Fruit fly (Drosophila melanogaster) whole organism, embryonic: ENCODE measurements around the gene Pde6.

Experiments used
- Blimp-1 ChIP-seq: fragments of 200-800 bp; sonication (Bioruptor generic); optimal IDR thresholded peaks from 3 replicates; lab custom pipeline; 2018; ENCODE audit warnings: missing biosample characterization, missing genetic modification characterization, mild to moderate bottlenecking, moderate library complexity, missing genetic modification reagents
- CG10321 ChIP-seq: fragments of 200-800 bp; sonication (Bioruptor generic); IDR thresholded peaks from 2 replicates; pipeline ENCODE4 v1.3.6; 2022; ENCODE audit warnings: missing biosample characterization, missing genetic modification characterization
- CG11723 ChIP-seq: fragments of 200-800 bp; sonication (Bioruptor generic); optimal IDR thresholded peaks from 2 replicates; lab custom pipeline; 2017; ENCODE audit warnings: missing biosample characterization, mild to moderate bottlenecking, missing genetic modification characterization
- CG12769 ChIP-seq: fragments of 200-800 bp; sonication (Bioruptor generic); optimal IDR thresholded peaks from 2 replicates; lab custom pipeline; 2019; ENCODE audit warnings: missing biosample characterization, mild to moderate bottlenecking, missing genetic modification characterization, moderate library complexity
- CG13624 ChIP-seq: fragments of 200-800 bp; sonication (Bioruptor generic); optimal IDR thresholded peaks from 2 replicates; lab custom pipeline; 2016; ENCODE audit warnings: missing biosample characterization, missing genetic modification characterization
- CG13775 ChIP-seq: fragments of 200-800 bp; sonication (Bioruptor generic); optimal IDR thresholded peaks from 3 replicates; lab custom pipeline; 2017; ENCODE audit warnings: missing biosample characterization, mild to moderate bottlenecking, missing genetic modification characterization
- CG13894 ChIP-seq: fragments of 200-800 bp; sonication (Bioruptor generic); optimal IDR thresholded peaks from 3 replicates; lab custom pipeline; 2018; ENCODE audit warnings: missing biosample characterization, mild to moderate bottlenecking, missing genetic modification characterization, moderate library complexity
- CG1602 ChIP-seq: fragments of 200-800 bp; sonication (Bioruptor generic); optimal IDR thresholded peaks from 3 replicates; lab custom pipeline; 2016; ENCODE audit warnings: missing biosample characterization, missing genetic modification characterization
- CG18262 ChIP-seq: fragments of 200-800 bp; optimal IDR thresholded peaks from 3 replicates; lab custom pipeline; 2019; ENCODE audit warnings: missing biosample characterization, mild to moderate bottlenecking, missing genetic modification characterization, moderate library complexity
- CG34224 ChIP-seq: fragments of 200-800 bp; sonication (Bioruptor generic); IDR thresholded peaks from 3 replicates; pipeline ENCODE4 v1.3.6; 2022; ENCODE audit warnings: missing biosample characterization, missing genetic modification characterization; ENCODE audit not compliant: partially characterized antibody
- CG3726 ChIP-seq: fragments of 200-800 bp; sonication (Bioruptor generic); IDR thresholded peaks from 3 replicates; pipeline ENCODE4, ENCODE4 v1.3.6; 2022; ENCODE audit warnings: missing biosample characterization, missing genetic modification characterization
- CG4360 ChIP-seq: fragments of 200-800 bp; sonication (Bioruptor generic); IDR thresholded peaks from 2 replicates; pipeline ENCODE4 v1.3.6; 2022; ENCODE audit warnings: missing biosample characterization, missing genetic modification characterization
- CG6765 ChIP-seq: fragments of 200-800 bp; sonication (Bioruptor generic); optimal IDR thresholded peaks from 3 replicates; lab custom pipeline; 2017; ENCODE audit warnings: missing biosample characterization, mild to moderate bottlenecking, missing genetic modification characterization
- CG6791 ChIP-seq: fragments of 200-800 bp; sonication (Bioruptor generic); IDR thresholded peaks from 3 replicates; pipeline ENCODE4 v1.3.6; 2022; ENCODE audit warnings: missing biosample characterization, missing genetic modification characterization; ENCODE audit not compliant: partially characterized antibody
- CG7987 ChIP-seq: fragments of 200-800 bp; sonication (Bioruptor generic); optimal IDR thresholded peaks from 2 replicates; lab custom pipeline; 2018; ENCODE audit warnings: missing biosample characterization, mild to moderate bottlenecking, missing genetic modification characterization, moderate library complexity
- CG8388 ChIP-seq: fragments of 200-800 bp; sonication (Bioruptor generic); optimal IDR thresholded peaks from 2 replicates; lab custom pipeline; 2019; ENCODE audit warnings: missing biosample characterization, mild to moderate bottlenecking, missing genetic modification characterization, moderate library complexity
- Dbx ChIP-seq: fragments of 200-800 bp; sonication (Bioruptor generic); IDR thresholded peaks from 3 replicates; pipeline ENCODE4 v1.3.6; 2022; ENCODE audit warnings: missing biosample characterization, missing genetic modification characterization
- H2.0 ChIP-seq: fragments of 200-800 bp; sonication (Bioruptor generic); IDR thresholded peaks from 2 replicates; pipeline ENCODE4 v1.3.6; 2022; ENCODE audit warnings: missing biosample characterization, missing genetic modification characterization
- Hsf ChIP-seq: fragments of 200-800 bp; sonication (Bioruptor generic); optimal IDR thresholded peaks from 3 replicates; lab custom pipeline; 2016; ENCODE audit warnings: missing biosample characterization, missing genetic modification characterization
- Lhr ChIP-seq: fragments of 200-800 bp; sonication (Bioruptor generic); optimal IDR thresholded peaks from 3 replicates; lab custom pipeline; 2017; ENCODE audit warnings: mild to moderate bottlenecking, missing biosample characterization, missing genetic modification reagents, missing genetic modification characterization
- MBD-R2 ChIP-seq: fragments of 200-800 bp; sonication (Bioruptor generic); IDR thresholded peaks from 2 replicates; pipeline ENCODE4 v1.3.6; 2022; ENCODE audit warnings: missing biosample characterization, missing genetic modification characterization
- Med ChIP-seq: fragments of 200-800 bp; sonication (Bioruptor generic); peaks from one replicate; lab custom pipeline; 2016; ENCODE audit warnings: missing biosample characterization, missing genetic modification characterization, mild to moderate bottlenecking, inconsistent platforms, moderate library complexity
- Pdp1 ChIP-seq, 2 experiments: fragments of 200-800 bp; sonication (Bioruptor generic); optimal IDR thresholded peaks; 3 replicates each; lab custom pipeline; 2016; ENCODE audit warnings: missing biosample characterization in 2 of 2, missing genetic modification characterization in 2 of 2, mild to moderate bottlenecking in 1 of 2, moderate library complexity in 1 of 2
- Side ChIP-seq: fragments of 200-800 bp; sonication (Bioruptor generic); optimal IDR thresholded peaks from 2 replicates; lab custom pipeline; 2016; ENCODE audit warnings: missing biosample characterization, missing genetic modification characterization
- abd-A ChIP-seq: fragments of 200-800 bp; sonication (Bioruptor generic); optimal IDR thresholded peaks from 3 replicates; lab custom pipeline; 2019; ENCODE audit warnings: missing biosample characterization, mild to moderate bottlenecking, missing genetic modification characterization, moderate library complexity
- cg ChIP-seq: fragments of 200-800 bp; sonication (Bioruptor generic); optimal IDR thresholded peaks from 3 replicates; lab custom pipeline; 2019; ENCODE audit warnings: missing biosample characterization, mild to moderate bottlenecking, missing genetic modification characterization, moderate library complexity
- chinmo ChIP-seq: fragments of 200-800 bp; sonication (Bioruptor generic); IDR thresholded peaks from 4 replicates; pipeline ENCODE4 v1.3.6; 2022; ENCODE audit warnings: missing biosample characterization, missing genetic modification characterization; ENCODE audit not compliant: partially characterized antibody
- chm ChIP-seq: fragments of 200-800 bp; sonication (Bioruptor generic); IDR thresholded peaks from 2 replicates; pipeline ENCODE4 v1.3.6; 2022; ENCODE audit warnings: missing biosample characterization, missing genetic modification characterization
- dati ChIP-seq: fragments of 200-800 bp; sonication (Bioruptor generic); IDR thresholded peaks from 2 replicates; pipeline ENCODE4 v1.3.6; 2022; ENCODE audit warnings: missing biosample characterization, missing genetic modification characterization
- eve ChIP-seq, 2 experiments: fragments of >200 bp; optimal IDR thresholded peaks; 2 replicates each; lab custom pipeline; 2017; ENCODE audit warnings: missing biosample characterization in 2 of 2, missing genetic modification characterization in 2 of 2
- gfzf ChIP-seq: fragments of 200-800 bp; sonication (Bioruptor generic); optimal IDR thresholded peaks from 2 replicates; lab custom pipeline; 2016; ENCODE audit warnings: missing biosample characterization, mild to moderate bottlenecking, missing genetic modification characterization, moderate library complexity
- gro ChIP-seq: fragments of 200-800 bp; sonication (Bioruptor generic); optimal IDR thresholded peaks from 2 replicates; lab custom pipeline; 2016; ENCODE audit warnings: missing biosample characterization, missing genetic modification characterization
- hb ChIP-seq: fragments of 200-800 bp; sonication (Bioruptor generic); IDR thresholded peaks from 3 replicates; pipeline ENCODE4 v1.3.6; 2022; ENCODE audit warnings: missing biosample characterization, missing genetic modification characterization; ENCODE audit not compliant: partially characterized antibody
- kni ChIP-seq: fragments of 200-800 bp; sonication (Bioruptor generic); optimal IDR thresholded peaks from 3 replicates; lab custom pipeline; 2017; ENCODE audit warnings: mild to moderate bottlenecking, missing biosample characterization, missing genetic modification reagents, missing genetic modification characterization
- lab ChIP-seq: fragments of 200-800 bp; sonication (Bioruptor generic); optimal IDR thresholded peaks from 3 replicates; lab custom pipeline; 2017; ENCODE audit warnings: missing biosample characterization, missing genetic modification characterization, mild to moderate bottlenecking, moderate library complexity, missing genetic modification reagents
- pros ChIP-seq: fragments of 200-800 bp; sonication (Bioruptor generic); optimal IDR thresholded peaks from 3 replicates; lab custom pipeline; 2019; ENCODE audit warnings: missing biosample characterization, mild to moderate bottlenecking, missing genetic modification characterization, moderate library complexity
- salm ChIP-seq: fragments of 200-800 bp; sonication (Bioruptor generic); optimal IDR thresholded peaks from 2 replicates; lab custom pipeline; 2018; ENCODE audit warnings: missing biosample characterization, mild to moderate bottlenecking, missing genetic modification characterization
- sd ChIP-seq: fragments of 200-800 bp; sonication (Bioruptor generic); optimal IDR thresholded peaks from 3 replicates; lab custom pipeline; 2018; ENCODE audit warnings: missing biosample characterization, mild to moderate bottlenecking, missing genetic modification characterization, moderate library complexity
- seq ChIP-seq: fragments of 200-800 bp; sonication (Bioruptor generic); IDR thresholded peaks from 2 replicates; pipeline ENCODE4 v1.3.6; 2022; ENCODE audit warnings: missing biosample characterization, missing genetic modification characterization
- tll ChIP-seq, 2 experiments: fragments of 200-800 bp in 1 of 2; fragments of >200 bp in 1 of 2; sonication (Bioruptor generic) in 1 of 2; optimal IDR thresholded peaks; 2 replicates each; lab custom pipeline; 2017 to 2019; ENCODE audit warnings: missing biosample characterization in 2 of 2, missing genetic modification characterization in 2 of 2, mild to moderate bottlenecking in 1 of 2, moderate library complexity in 1 of 2
- trh ChIP-seq: fragments of 200-800 bp; sonication (Bioruptor generic); optimal IDR thresholded peaks from 2 replicates; lab custom pipeline; 2016; ENCODE audit warnings: missing biosample characterization, missing genetic modification characterization
- twi ChIP-seq: fragments of 200-800 bp; optimal IDR thresholded peaks from 2 replicates; lab custom pipeline; 2019; ENCODE audit warnings: missing biosample characterization, mild to moderate bottlenecking, missing genetic modification characterization, moderate library complexity
- vvl ChIP-seq: fragments of 200-800 bp; sonication (Bioruptor generic); IDR thresholded peaks from 2 replicates; pipeline ENCODE4 v1.3.6; 2022; ENCODE audit warnings: missing biosample characterization, missing genetic modification characterization
- zen ChIP-seq: fragments of 200-800 bp; sonication (Bioruptor generic); optimal IDR thresholded peaks from 3 replicates; lab custom pipeline; 2018; ENCODE audit warnings: missing biosample characterization, mild to moderate bottlenecking, missing genetic modification characterization, moderate library complexity

Pde6 gene

DNA sequence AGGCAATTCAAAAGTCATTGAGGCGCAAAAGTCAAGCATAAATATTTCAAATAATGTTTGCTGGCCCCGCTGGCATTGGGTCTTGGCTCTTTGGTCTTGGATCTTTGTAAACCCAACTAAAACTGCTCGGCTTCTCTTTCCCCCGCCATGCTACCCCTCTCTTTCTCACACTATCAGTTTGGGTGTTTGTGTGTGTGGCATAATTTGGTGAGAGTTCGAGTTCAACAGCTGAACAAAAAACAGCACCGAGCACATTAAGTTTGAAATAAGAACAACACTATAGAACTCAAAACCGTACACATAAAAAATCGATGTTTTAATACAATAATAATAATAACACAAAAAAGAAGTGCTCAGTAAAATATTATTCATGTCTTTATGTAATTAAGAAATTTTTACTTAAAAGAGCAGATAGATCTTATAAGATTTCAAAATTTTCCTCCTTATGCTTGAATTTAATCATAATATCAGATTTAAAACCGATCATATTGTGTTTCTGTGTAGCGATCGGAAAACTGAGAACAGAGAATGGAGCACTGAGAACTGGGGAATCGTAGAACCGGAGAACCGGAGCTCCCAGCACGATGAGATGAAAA lies 79.6 kb downstream of the Pde6 start (continued):
- no peak for TF ChIP-seq hb (GFP tag; lab: Robert Waterston, UW)
- no peak for TF ChIP-seq CG7987
- peak; percentile 27; the same call in 1 of the 2 replicates for TF ChIP-seq MBD-R2
- TF ChIP-seq CG34224 (GFP tag; lab: Robert Waterston, UW), result no peak
- peak; percentile 88 for TF ChIP-seq Blimp-1 (GFP tag; lab: Kevin White, UChicago)
- peak; percentile 51 for TF ChIP-seq H2.0 (GFP tag; lab: Robert Waterston, UW)
- TF ChIP-seq seq (GFP tag; lab: Robert Waterston, UW), result 0 out of 2 replicates have a peak, but pooled peaks have one; percentile 37
- peak; percentile 68 for TF ChIP-seq Hsf (GFP tag; lab: Kevin White, UChicago)
- peak; percentile 47 for TF ChIP-seq CG6765 (GFP tag; lab: Kevin White, UChicago)
- TF ChIP-seq CG3726 (GFP tag; lab: Robert Waterston, UW), result no peak

DNA sequence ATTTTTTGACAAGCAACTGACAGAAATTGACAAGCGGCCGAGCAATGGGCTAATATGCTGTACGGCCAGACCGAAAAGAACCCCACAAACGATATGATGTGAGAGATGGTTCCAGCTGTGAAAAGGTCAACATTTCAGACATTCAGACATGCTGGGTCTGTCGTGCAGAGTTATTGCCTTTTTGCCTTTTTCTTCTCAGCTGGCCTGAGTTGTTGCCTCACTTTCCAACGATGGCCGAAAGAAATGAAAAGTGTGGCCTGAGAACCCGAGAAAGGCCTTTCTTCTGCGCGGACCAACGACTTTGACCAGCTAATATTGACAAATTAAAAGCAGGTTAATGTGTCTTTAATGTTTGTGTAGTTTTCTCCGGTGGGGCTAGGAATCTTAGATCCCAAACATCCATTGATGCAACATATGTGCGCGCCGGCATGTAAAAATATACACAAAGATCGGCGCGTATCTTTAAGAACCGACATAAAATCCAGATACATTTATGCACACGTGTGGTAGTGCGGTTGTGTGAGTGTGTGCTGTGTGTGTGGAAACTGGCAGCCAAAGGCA lies 80.1 kb downstream of the Pde6 start:
- TF ChIP-seq cg (GFP tag; lab: Kevin White, UChicago) (peak; percentile 82), CG11723 (GFP tag; lab: Kevin White, UChicago) (no peak), CG10321 (no peak), Side (GFP tag; lab: Kevin White, UChicago) (no peak), CG6791 (GFP tag; lab: Robert Waterston, UW) (0 out of 3 replicates have a peak, but pooled peaks have one; percentile 36), pros (GFP tag; lab: Kevin White, UChicago) (peak; percentile 49), tll (GFP tag; optimal IDR thresholded peaks at IDR 0.05; lab: Kevin White, UChicago) (peak in 1 of 2 experiments; percentile 24), CG1602 (no peak), trh (GFP tag; lab: Kevin White, UChicago) (no peak), kni (peak; percentile 52), twi (tag; lab: Kevin White, UChicago) (peak; percentile 97), CG18262 (tag; lab: Kevin White, UChicago) (no peak), chm (peak; percentile 9; the same call in 1 of the 2 replicates), seq (GFP tag; lab: Robert Waterston, UW) (no peak), gro (no peak), Blimp-1 (GFP tag; lab: Kevin White, UChicago) (peak; percentile 92), zen (peak; percentile 71)

DNA sequence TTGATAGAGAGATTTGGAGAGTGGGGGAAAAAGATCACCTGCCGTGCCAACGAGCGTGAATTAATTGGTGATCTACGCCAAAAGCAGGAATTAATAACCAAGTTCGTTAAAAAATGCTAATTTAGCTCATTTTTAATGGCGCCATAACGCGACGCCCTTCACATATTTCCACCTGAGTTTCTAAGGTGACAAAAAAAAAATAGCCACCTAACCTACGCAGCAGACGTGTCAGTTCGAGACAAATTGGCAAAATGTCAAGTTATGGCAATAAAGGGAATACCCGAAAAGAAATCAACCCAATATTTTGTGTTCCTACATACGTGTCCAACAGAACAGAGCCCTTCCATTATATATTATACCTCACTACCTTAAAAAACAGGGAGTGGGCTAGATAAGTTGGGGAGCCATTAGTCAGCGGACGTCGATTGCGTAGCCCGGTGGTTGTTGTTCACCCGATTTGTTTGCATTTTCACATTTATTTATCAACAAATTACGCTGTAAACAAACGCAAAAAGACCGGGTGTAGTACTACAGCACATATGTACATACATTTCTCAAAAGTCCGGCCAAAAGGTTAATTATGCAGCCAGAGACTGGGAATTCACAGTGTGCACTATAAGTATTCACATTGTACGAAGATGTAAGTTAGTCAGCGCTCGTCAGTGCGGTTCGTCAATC lies 80.9 kb downstream of the Pde6 start:
- TF ChIP-seq eve (GFP tag; optimal IDR thresholded peaks at IDR 0.05; lab: Kevin White, UChicago) (peak in 1 of 2 experiments; percentile 55), gfzf (GFP tag; lab: Kevin White, UChicago) (no peak), vvl (GFP tag; lab: Robert Waterston, UW) (0 out of 2 replicates have a peak, but pooled peaks have one; percentile 9), CG12769 (tag; lab: Kevin White, UChicago) (peak; percentile 65), CG13775 (GFP tag; lab: Kevin White, UChicago) (no peak), Med (GFP tag; lab: Kevin White, UChicago) (peak; percentile 74), chinmo (GFP tag; lab: Robert Waterston, UW) (0 out of 4 replicates have a peak, but pooled peaks have one; percentile 60), dati (GFP tag; lab: Robert Waterston, UW) (no peak), salm (tag; lab: Kevin White, UChicago) (peak; percentile 14), sd (peak; percentile 90), abd-A (tag; lab: Kevin White, UChicago) (peak; percentile 24), CG13624 (GFP tag; lab: Kevin White, UChicago) (peak; percentile 66), CG4360 (GFP tag; lab: Robert Waterston, UW) (peak; percentile 39; the same call in 1 of the 2 replicates), Lhr (no peak), CG13894 (tag; lab: Kevin White, UChicago) (peak; percentile 34), Pdp1 (GFP tag; optimal IDR thresholded peaks at IDR 0.05; lab: Kevin White, UChicago) (peak in 1 of 2 experiments; percentile 25), lab (GFP tag; lab: Kevin White, UChicago) (peak; percentile 14), CG8388 (GFP tag; lab: Kevin White, UChicago) (peak; percentile 85), Dbx (GFP tag; lab: Robert Waterston, UW) (0 out of 3 replicates have a peak, but pooled peaks have one; percentile 11)
